Worm (Caenorhabditis elegans): ENCODE data around the gene gcst-1.

Gene gcst-1

ce11 chrV:5684534-5684933 lies 28.2 kb upstream of the gcst-1 start, which contains the start of the genes hmgs-1 and F25B4.4 (continued):
- TF ChIP-seq bed-1 (GFP tag; IDR thresholded peaks at IDR 0.05) (no peak), atf-7 (tag; optimal IDR thresholded peaks at IDR 0.05) (no peak), egl-44 (GFP tag; IDR thresholded peaks at IDR 0.05) (no peak), lsy-27 (tag; optimal IDR thresholded peaks at IDR 0.05; ENCODE audit: borderline replicate concordance, insufficient read depth) (no peak), mel-28 (tag; optimal IDR thresholded peaks at IDR 0.05; ENCODE audit: borderline replicate concordance) (no peak), egl-18 (GFP tag; IDR thresholded peaks at IDR 0.05) (no peak), cebp-2 (GFP tag; IDR thresholded peaks at IDR 0.05) (no peak), F23B12.7 (tag; optimal IDR thresholded peaks at IDR 0.05; ENCODE audit: insufficient read depth) (peak; percentile 83), ets-4 (GFP tag; optimal IDR thresholded peaks at IDR 0.05) (no peak), ceh-27 (GFP tag; optimal IDR thresholded peaks at IDR 0.05) (peak; percentile 73), Y79H2A.3 (GFP tag; conservative IDR thresholded peaks at IDR 0.05) (no peak), bed-2 (GFP tag; IDR thresholded peaks at IDR 0.05) (no peak), unc-62 (GFP tag; optimal IDR thresholded peaks at IDR 0.05) (no peak), him-1 (tag; optimal IDR thresholded peaks at IDR 0.05) (peak; percentile 22), attf-5 (GFP tag; optimal IDR thresholded peaks at IDR 0.05) (peak; percentile 93), efl-1 (GFP tag; optimal IDR thresholded peaks at IDR 0.05) (peak; percentile 55), Y53F4B.3 (GFP tag; IDR thresholded peaks at IDR 0.05) (no peak), gei-17 (GFP tag; optimal IDR thresholded peaks at IDR 0.05) (peak; percentile 23), tlf-1 (GFP tag; optimal IDR thresholded peaks at IDR 0.05) (peak; percentile 77), dox-1 (GFP tag; IDR thresholded peaks at IDR 0.05) (peak; percentile 85), ama-1 (optimal IDR thresholded peaks at IDR 0.05) (no peak), ama-1 (GFP tag; optimal IDR thresholded peaks at IDR 0.05) (peak in 1 of 2 experiments; percentile 63), unc-130 (GFP tag; optimal IDR thresholded peaks at IDR 0.05) (peak; percentile 30), rcor-1 (GFP tag; IDR thresholded peaks at IDR 0.05) (peak; percentile 78), ztf-25 (GFP tag; IDR thresholded peaks at IDR 0.05) (no peak), F57C9.4 (tag; optimal IDR thresholded peaks at IDR 0.05) (no peak), zfh-2 (GFP tag; conservative IDR thresholded peaks at IDR 0.05) (no peak), lag-1 (GFP tag; IDR thresholded peaks at IDR 0.05) (no peak), rpc-1 (optimal IDR thresholded peaks at IDR 0.05) (no peak), rpc-1 (tag; optimal IDR thresholded peaks at IDR 0.05) (no peak), nhr-120 (GFP tag; IDR thresholded peaks at IDR 0.05) (no peak), chd-7 (tag; optimal IDR thresholded peaks at IDR 0.05) (no peak), pha-4 (tag; optimal IDR thresholded peaks at IDR 0.05) (peak; percentile 68), mes-4 (tag; optimal IDR thresholded peaks at IDR 0.05) (no peak), Y67H2A.10 (GFP tag; conservative IDR thresholded peaks at IDR 0.05) (no peak), athp-1 (tag; optimal IDR thresholded peaks at IDR 0.05) (no peak), ccch-3 (GFP tag; optimal IDR thresholded peaks at IDR 0.05) (no peak), lin-54 (GFP tag; optimal IDR thresholded peaks at IDR 0.05) (peak; percentile 85), T26A5.8 (tag; optimal IDR thresholded peaks at IDR 0.05) (no peak), madf-3 (GFP tag; IDR thresholded peaks at IDR 0.05) (0 out of 2 replicates have a peak, but pooled peaks have one; percentile 30), ceh-91 (GFP tag; IDR thresholded peaks at IDR 0.05) (peak; percentile 75), let-607 (tag; optimal IDR thresholded peaks at IDR 0.05) (peak in 1 of 2 experiments; percentile 10), F52B5.7 (tag; optimal IDR thresholded peaks at IDR 0.05) (no peak), lsl-1 (GFP tag; optimal IDR thresholded peaks at IDR 0.05) (peak; percentile 65), fkh-3 (tag; optimal IDR thresholded peaks at IDR 0.05) (no peak), nhr-90 (tag; optimal IDR thresholded peaks at IDR 0.05) (no peak), sea-2 (GFP tag; IDR thresholded peaks at IDR 0.05) (no peak), aptf-3 (GFP tag; IDR thresholded peaks at IDR 0.05) (no peak), ceh-79 (tag; optimal IDR thresholded peaks at IDR 0.05) (no peak), mcd-1 (GFP tag; IDR thresholded peaks at IDR 0.05) (peak; percentile 86), lin-35 (GFP tag; optimal IDR thresholded peaks at IDR 0.05) (peak in 2 of 3 experiments; percentile 39 to 85)

All from whole organism, young adult.